Worm (Caenorhabditis elegans) whole organism, L4/young adult: ENCODE measurements around the gene F58H1.7.

Source experiments
- W03F9.2 ChIP-seq: fragments of 150-350 bp; optimal IDR thresholded peaks from 2 replicates; lab custom pipeline; 2014; ENCODE audit warnings: missing biosample characterization, missing genetic modification characterization
- him-1 ChIP-seq: sonication (generic microtip); optimal IDR thresholded peaks from 2 replicates; lab custom pipeline; 2016; ENCODE audit warnings: missing genotype, missing genetic modification reagents, missing genetic modification characterization, missing compliant biosample characterization

DNA sequence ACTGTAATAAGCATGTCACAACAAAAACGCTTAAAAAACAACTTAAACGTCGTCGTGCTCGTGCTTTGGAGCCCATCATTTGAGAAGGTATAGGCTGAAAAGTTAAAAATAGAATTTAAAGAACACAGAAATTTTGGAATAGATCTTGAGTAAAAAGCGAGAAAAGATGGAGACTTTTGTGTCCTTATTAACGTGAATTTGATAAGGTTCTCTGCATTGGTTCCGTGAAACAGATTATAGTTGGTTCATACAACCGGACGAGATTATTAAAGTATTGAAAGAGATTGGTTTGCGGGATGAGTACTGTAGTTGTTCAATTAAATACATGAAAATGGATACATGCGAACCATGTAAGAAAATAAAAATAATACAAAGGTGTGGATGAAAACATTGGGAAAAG lies 26.9 kb downstream of the F58H1.7 start, which contains the start of gene gpla-1:
- TF ChIP-seq W03F9.2 (tag; lab: Kevin White, UChicago) = no peak
- no peak for TF ChIP-seq him-1 (tag; lab: Kevin White, UChicago)
